Fruit fly (Drosophila melanogaster): Measurements from ENCODE around the gene CG45307.

DNA sequence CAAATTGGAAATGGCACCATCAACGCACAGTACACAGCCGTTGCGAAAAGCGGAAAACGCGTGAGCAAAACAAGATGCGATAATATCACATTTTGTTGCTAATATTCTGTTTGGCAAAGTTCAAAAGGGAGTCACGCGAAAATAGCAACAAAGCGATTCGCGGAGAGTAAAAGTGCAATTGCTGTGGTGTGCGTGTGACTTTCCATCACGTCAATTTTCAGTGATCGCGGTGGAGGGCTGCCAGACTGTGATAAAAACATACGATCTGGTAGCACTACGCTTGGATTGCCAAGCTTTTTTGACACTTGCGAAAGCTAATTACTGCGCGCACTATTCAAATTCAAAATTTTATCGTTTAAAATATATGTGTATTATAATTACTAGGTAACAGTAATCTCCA lies 42.5 kb downstream of the CG45307 start, which contains the start of gene Hnf4:
- TF ChIP-seq tj (GFP tag; optimal IDR thresholded peaks at IDR 0.05) (peak; percentile 87), CG7045 (GFP tag; optimal IDR thresholded peaks at IDR 0.05) (no peak), CG7101 (tag; optimal IDR thresholded peaks at IDR 0.05) (no peak), pad (GFP tag; optimal IDR thresholded peaks at IDR 0.05) (peak; percentile 1)
